Worm (Caenorhabditis elegans) whole organism, young adult: Measurements from ENCODE around the gene F19F10.3.

ENCODE experiments used
- nhr-120 ChIP-seq: fragments of 200-800 bp; sonication (Bioruptor generic); IDR thresholded peaks from 2 replicates; pipeline ENCODE4 v1.3.6; 2022; ENCODE audit warnings: missing genetic modification characterization, missing compliant biosample characterization
- unc-130 ChIP-seq: sonication (generic microtip); optimal IDR thresholded peaks from 2 replicates; lab custom pipeline; 2016; ENCODE audit warnings: missing genetic modification reagents, missing genetic modification characterization, missing compliant biosample characterization

ce11 chrV:7587637-7588036 lies 35.7 kb downstream of the F19F10.3 start, which contains the start of the genes F19F10.11 and C50E3.5:
- TF ChIP-seq unc-130 (GFP tag; lab: Kevin White, UChicago) (no peak), nhr-120 (GFP tag; lab: Robert Waterston, UW) (no peak)
